Worm (Caenorhabditis elegans) whole organism, L4 larva: Measurements from ENCODE around the gene fbl-1.

Source experiments
- T20F7.1 ChIP-seq: fragments of 200-800 bp; sonication (Bioruptor generic); optimal IDR thresholded peaks from 2 replicates; lab custom pipeline; 2018; ENCODE audit warnings: mild to moderate bottlenecking, missing genetic modification characterization, missing compliant biosample characterization
- T26A8.4 ChIP-seq: fragments of 200-800 bp; sonication (Bioruptor generic); IDR thresholded peaks from 2 replicates; pipeline ENCODE4 v1.3.6; 2022; ENCODE audit warnings: missing genetic modification characterization, missing compliant biosample characterization
- Y105C5A.15 ChIP-seq: fragments of 200-800 bp; sonication (Bioruptor generic); IDR thresholded peaks from 2 replicates; pipeline ENCODE4 v1.3.6; 2022; ENCODE audit warnings: missing genetic modification characterization, missing compliant biosample characterization
- Y48G9A.11 ChIP-seq: fragments of 200-800 bp; sonication (Bioruptor generic); IDR thresholded peaks from 2 replicates; pipeline ENCODE4 v1.3.6; 2022; ENCODE audit warnings: missing genetic modification reagents, missing genetic modification characterization, missing compliant biosample characterization
- Y5F2A.4 ChIP-seq: fragments of 200-800 bp; sonication (Bioruptor generic); optimal IDR thresholded peaks from 2 replicates; lab custom pipeline; 2018; ENCODE audit warnings: mild to moderate bottlenecking, missing genetic modification characterization, missing compliant biosample characterization
- ZK337.2 ChIP-seq: fragments of 200-800 bp; sonication (Bioruptor generic); IDR thresholded peaks from 2 replicates; pipeline ENCODE4 v1.3.6; 2022; ENCODE audit warnings: missing genetic modification reagents, missing genetic modification characterization, missing compliant biosample characterization
- aha-1 ChIP-seq: fragments of 150-350 bp; peaks from one replicate; lab custom pipeline; 2014; ENCODE audit warnings: missing biosample characterization, missing genetic modification characterization
- ama-1 ChIP-seq: fragments of 150-350 bp; optimal IDR thresholded peaks from 2 replicates; lab custom pipeline; 2014; ENCODE audit warnings: inconsistent platforms, mixed read lengths
- ceh-20 ChIP-seq: fragments of 200-800 bp; sonication (Bioruptor generic); IDR thresholded peaks from 2 replicates; pipeline ENCODE4 v1.3.6; 2022; ENCODE audit warnings: missing genetic modification reagents, missing genetic modification characterization, missing compliant biosample characterization
- ceh-82 ChIP-seq: sonication (generic microtip); optimal IDR thresholded peaks from 2 replicates; lab custom pipeline; 2017; ENCODE audit warnings: missing biosample characterization, missing genetic modification characterization
- cey-2 ChIP-seq: sonication (generic microtip); optimal IDR thresholded peaks from 3 replicates; lab custom pipeline; 2017; ENCODE audit warnings: missing genetic modification characterization, mild to moderate bottlenecking, missing compliant biosample characterization, antibody characterized with exemption, borderline replicate concordance; ENCODE audit not compliant: insufficient read depth
- daf-19 ChIP-seq: fragments of 200-800 bp; sonication (Bioruptor generic); conservative IDR thresholded peaks from 2 replicates; pipeline ENCODE4 v1.3.6; 2022; ENCODE audit warnings: missing genetic modification characterization, missing compliant biosample characterization
- daf-8 ChIP-seq: fragments of 200-800 bp; sonication (Bioruptor generic); IDR thresholded peaks from 2 replicates; pipeline ENCODE4 v1.3.6; 2022; ENCODE audit warnings: missing genetic modification characterization, missing compliant biosample characterization
- dpl-1 ChIP-seq: fragments of 150-350 bp; optimal IDR thresholded peaks from 2 replicates; lab custom pipeline; 2014; ENCODE audit warnings: missing biosample characterization, missing genetic modification reagents, missing genetic modification characterization
- duxl-1 ChIP-seq: sonication (generic microtip); optimal IDR thresholded peaks from 2 replicates; lab custom pipeline; 2016; ENCODE audit warnings: mild to moderate bottlenecking, missing genetic modification characterization, moderate library complexity, missing compliant biosample characterization; ENCODE audit not compliant: poor library complexity
- hlh-11 ChIP-seq: fragments of 200-800 bp; sonication (Bioruptor generic); optimal IDR thresholded peaks from 2 replicates; lab custom pipeline; 2018; ENCODE audit warnings: mild to moderate bottlenecking, missing genetic modification characterization, missing compliant biosample characterization
- hlh-30 ChIP-seq: sonication (generic microtip); optimal IDR thresholded peaks from 2 replicates; lab custom pipeline; 2017; ENCODE audit warnings: antibody characterized with exemption, mild to moderate bottlenecking, missing genetic modification characterization, missing compliant biosample characterization; ENCODE audit not compliant: insufficient read depth
- hmg-1.1 ChIP-seq: fragments of 200-800 bp; sonication (Bioruptor generic); IDR thresholded peaks from 2 replicates; pipeline ENCODE4 v1.3.6; 2022; ENCODE audit warnings: missing genetic modification reagents, missing genetic modification characterization, missing compliant biosample characterization
- lim-7 ChIP-seq: fragments of 200-800 bp; sonication (Bioruptor generic); IDR thresholded peaks from 2 replicates; pipeline ENCODE4 v1.3.6; 2022; ENCODE audit warnings: missing genetic modification characterization, missing compliant biosample characterization
- lin-13 ChIP-seq: fragments of 150-350 bp; optimal IDR thresholded peaks from 2 replicates; lab custom pipeline; 2014; ENCODE audit warnings: missing biosample characterization, missing genetic modification reagents, missing genetic modification characterization
- lin-29 ChIP-seq: fragments of 200-800 bp; sonication (Bioruptor generic); IDR thresholded peaks from 2 replicates; pipeline ENCODE4 v1.3.6; 2022; ENCODE audit warnings: missing genetic modification reagents, missing genetic modification characterization, missing compliant biosample characterization
- lin-39 ChIP-seq: fragments of 150-350 bp; optimal IDR thresholded peaks from 2 replicates; lab custom pipeline; 2014; ENCODE audit warnings: missing biosample characterization, missing genetic modification reagents, missing genetic modification characterization
- lsy-2 ChIP-seq, 2 experiments: fragments of 150-350 bp in 1 of 2; sonication (generic microtip) in 1 of 2; optimal IDR thresholded peaks; 2 replicates each; lab custom pipeline; 2014 to 2017; ENCODE audit warnings: missing biosample characterization in 2 of 2, missing genetic modification characterization in 2 of 2
- madf-5 ChIP-seq, 2 experiments: fragments of 200-800 bp; sonication (Bioruptor generic); IDR thresholded peaks; 2 replicates each; pipeline ENCODE4 v1.3.6; 2022; ENCODE audit warnings: missing compliant biosample characterization in 2 of 2, missing genetic modification characterization in 2 of 2
- madf-9 ChIP-seq: fragments of 200-800 bp; sonication (Bioruptor generic); conservative IDR thresholded peaks from 2 replicates; pipeline ENCODE4 v1.3.6; 2022; ENCODE audit warnings: missing genetic modification reagents, missing genetic modification characterization, missing compliant biosample characterization
- mdt-29 ChIP-seq: fragments of 200-800 bp; sonication (Bioruptor generic); IDR thresholded peaks from 2 replicates; pipeline ENCODE4 v1.3.6; 2022; ENCODE audit warnings: missing genetic modification reagents, missing genetic modification characterization, missing compliant biosample characterization
- mep-1 ChIP-seq: fragments of 150-350 bp; sonication (generic microtip); optimal IDR thresholded peaks from 3 replicates; lab custom pipeline; 2014; ENCODE audit warnings: missing biosample characterization, missing genetic modification characterization
- mes-2 ChIP-seq: sonication (generic microtip); optimal IDR thresholded peaks from 2 replicates; lab custom pipeline; 2016; ENCODE audit warnings: missing genotype, mild to moderate bottlenecking, missing genetic modification characterization, missing compliant biosample characterization; ENCODE audit not compliant: poor library complexity, severe bottlenecking
- nhr-111 ChIP-seq: fragments of 200-800 bp; sonication (Bioruptor generic); optimal IDR thresholded peaks from 2 replicates; lab custom pipeline; 2018; ENCODE audit warnings: mild to moderate bottlenecking, missing genetic modification characterization, missing compliant biosample characterization
- nhr-25 ChIP-seq: sonication (generic microtip); optimal IDR thresholded peaks from 2 replicates; lab custom pipeline; 2017; ENCODE audit warnings: missing genetic modification characterization, mild to moderate bottlenecking, missing compliant biosample characterization, antibody characterized with exemption, moderate library complexity, borderline replicate concordance; ENCODE audit not compliant: insufficient read depth
- nhr-28 ChIP-seq: fragments of 150-350 bp; optimal IDR thresholded peaks from 2 replicates; lab custom pipeline; 2014; ENCODE audit warnings: missing biosample characterization, missing genetic modification characterization
- nhr-6 ChIP-seq: fragments of 150-350 bp; optimal IDR thresholded peaks from 2 replicates; lab custom pipeline; 2014; ENCODE audit warnings: missing biosample characterization, missing genetic modification characterization
- nhr-76 ChIP-seq: fragments of 150-350 bp; optimal IDR thresholded peaks from 2 replicates; lab custom pipeline; 2014; ENCODE audit warnings: missing biosample characterization, missing genetic modification characterization
- nhr-77 ChIP-seq: fragments of 150-350 bp; optimal IDR thresholded peaks from 2 replicates; lab custom pipeline; 2014; ENCODE audit warnings: missing biosample characterization, missing genetic modification characterization
- php-3 ChIP-seq: fragments of 200-800 bp; sonication (Bioruptor generic); IDR thresholded peaks from 2 replicates; pipeline ENCODE4 v1.3.6; 2022; ENCODE audit warnings: missing genetic modification reagents, missing genetic modification characterization, missing compliant biosample characterization
- pqm-1 ChIP-seq: sonication (generic microtip); optimal IDR thresholded peaks from 2 replicates; lab custom pipeline; 2017; ENCODE audit warnings: missing biosample characterization, missing genetic modification characterization
- sdz-12 ChIP-seq: fragments of 200-800 bp; sonication (Bioruptor generic); optimal IDR thresholded peaks from 2 replicates; lab custom pipeline; 2018; ENCODE audit warnings: mild to moderate bottlenecking, missing genetic modification characterization, missing compliant biosample characterization
- set-16 ChIP-seq: fragments of 200-800 bp; sonication (Bioruptor generic); IDR thresholded peaks from 2 replicates; pipeline ENCODE4 v1.3.6; 2022; ENCODE audit warnings: missing genetic modification reagents, missing genetic modification characterization, missing compliant biosample characterization
- skn-1 ChIP-seq: fragments of 150-350 bp; optimal IDR thresholded peaks from 2 replicates; lab custom pipeline; 2014; ENCODE audit warnings: missing biosample characterization, missing genetic modification characterization
- snpc-1.2 ChIP-seq: fragments of 200-800 bp; sonication (Bioruptor generic); IDR thresholded peaks from 2 replicates; pipeline ENCODE4 v1.3.6; 2022; ENCODE audit warnings: missing genetic modification reagents, missing genetic modification characterization, missing compliant biosample characterization
- spr-1 ChIP-seq: sonication (generic microtip); optimal IDR thresholded peaks from 2 replicates; lab custom pipeline; 2016; ENCODE audit warnings: mild to moderate bottlenecking, missing genetic modification characterization, missing compliant biosample characterization
- tra-1 ChIP-seq: fragments of 200-800 bp; sonication (Bioruptor generic); IDR thresholded peaks from 2 replicates; pipeline ENCODE4 v1.3.6; 2022; ENCODE audit warnings: missing genetic modification reagents, missing genetic modification characterization, missing compliant biosample characterization
- vab-7 ChIP-seq: fragments of 200-800 bp; sonication (Bioruptor generic); IDR thresholded peaks from 2 replicates; pipeline ENCODE4 v1.3.6; 2022; ENCODE audit warnings: missing genetic modification reagents, missing genetic modification characterization, missing compliant biosample characterization
- zfp-3 ChIP-seq: fragments of 200-800 bp; sonication (Bioruptor generic); conservative IDR thresholded peaks from 2 replicates; pipeline ENCODE4 v1.3.6; 2022; ENCODE audit warnings: missing genetic modification reagents, missing genetic modification characterization, missing compliant biosample characterization
- zip-11 ChIP-seq: fragments of 200-800 bp; sonication (Bioruptor generic); IDR thresholded peaks from 2 replicates; pipeline ENCODE4 v1.3.6; 2022; ENCODE audit warnings: missing genetic modification characterization, missing compliant biosample characterization

Gene fbl-1

ce11 chrIV:9518608-9519007 is 22.0 kb upstream of the fbl-1 start, which contains the start of gene nlp-35:
nlp-35 (minus strand) TSS chrIV:9518926.
- TF ChIP-seq zfp-3 (GFP tag; lab: Robert Waterston, UW) (0 out of 2 replicates have a peak, but pooled peaks have one; percentile 63), mdt-29 (0 out of 2 replicates have a peak, but pooled peaks have one; percentile 52), lin-13 (GFP tag; lab: Kevin White, UChicago) (no peak), set-16 (GFP tag; lab: Robert Waterston, UW) (no peak)

- TF ChIP-seq nhr-25 (tag; lab: Kevin White, UChicago) (no peak), duxl-1 (no peak), Y48G9A.11 (GFP tag; lab: Robert Waterston, UW) (no peak), mep-1 (no peak), sdz-12 (GFP tag; lab: Kevin White, UChicago) (no peak), ceh-82 (tag; lab: Kevin White, UChicago) (no peak), ceh-20 (GFP tag; lab: Robert Waterston, UW) (no peak), nhr-28 (no peak), dpl-1 (GFP tag; lab: Kevin White, UChicago) (no peak), hlh-11 (no peak), cey-2 (tag; lab: Kevin White, UChicago) (no peak), spr-1 (tag; lab: Kevin White, UChicago) (no peak), php-3 (GFP tag; lab: Robert Waterston, UW) (no peak), madf-5 (GFP tag; IDR thresholded peaks at IDR 0.05; lab: Robert Waterston, UW) (no peak), lsy-2 (tag; optimal IDR thresholded peaks at IDR 0.05; lab: Kevin White, UChicago) (no peak), nhr-77 (tag; lab: Kevin White, UChicago) (no peak), daf-8 (no peak)
Observed at ce11 chrIV:9520629-9521028, 20.0 kb upstream of the fbl-1 start.

DNA sequence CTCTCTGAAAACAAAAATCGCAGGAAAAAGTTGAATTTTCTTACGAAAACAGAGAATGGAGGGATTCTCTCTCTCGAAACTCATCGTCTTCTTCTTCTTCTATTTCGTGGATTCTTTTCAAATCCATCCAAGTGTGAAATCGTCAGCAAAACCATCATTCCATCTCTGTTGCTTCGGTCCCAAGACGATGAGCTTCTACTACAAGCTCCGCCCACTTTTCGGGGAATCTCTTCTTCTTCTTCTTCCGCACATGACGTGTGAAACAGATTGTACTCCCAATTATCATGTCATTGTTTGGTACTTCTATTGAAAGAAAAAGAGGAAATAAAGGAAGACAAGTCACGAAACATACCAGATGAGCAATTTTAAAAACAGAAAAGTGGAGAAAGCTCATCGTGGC is 17.5 kb upstream of the fbl-1 start:
- TF ChIP-seq zfp-3 (GFP tag; lab: Robert Waterston, UW) (no peak), vab-7 (GFP tag; lab: Robert Waterston, UW) (no peak), tra-1 (GFP tag; lab: Robert Waterston, UW) (no peak), snpc-1.2 (GFP tag; lab: Robert Waterston, UW) (no peak), daf-19 (GFP tag; lab: Robert Waterston, UW) (no peak), ZK337.2 (GFP tag; lab: Robert Waterston, UW) (no peak), pqm-1 (tag; lab: Kevin White, UChicago) (no peak), nhr-76 (tag; lab: Kevin White, UChicago) (no peak), lin-29 (no peak), lim-7 (GFP tag; lab: Robert Waterston, UW) (no peak)

ce11 chrIV:9524849-9525460 is 15.7 kb upstream of the fbl-1 start, which contains the start of gene ndua-5:
ndua-5 (minus strand) TSS chrIV:9524899.
- peak; percentile 95 for TF ChIP-seq Y48G9A.11 (GFP tag; lab: Robert Waterston, UW)
- TF ChIP-seq nhr-28, result no peak
- TF ChIP-seq madf-9, result no peak
- TF ChIP-seq hlh-30, result peak; percentile 12
- no peak for TF ChIP-seq Y5F2A.4 (GFP tag; lab: Kevin White, UChicago)
- TF ChIP-seq ama-1 (lab: Kevin White, UChicago), result no peak
- TF ChIP-seq nhr-111 (GFP tag; lab: Kevin White, UChicago), result no peak
- no peak for TF ChIP-seq zip-11 (GFP tag; lab: Robert Waterston, UW)
- no peak for TF ChIP-seq nhr-77 (tag; lab: Kevin White, UChicago)
- TF ChIP-seq T20F7.1 (GFP tag; lab: Kevin White, UChicago), result peak; percentile 96
- peak; percentile 88 for TF ChIP-seq dpl-1 (GFP tag; lab: Kevin White, UChicago)
- no peak for TF ChIP-seq Y105C5A.15 (GFP tag; lab: Robert Waterston, UW)
- TF ChIP-seq hmg-1.1, result peak; percentile 38; the same call in 1 of the 2 replicates
- TF ChIP-seq lin-39 (tag; lab: Kevin White, UChicago), result no peak
- TF ChIP-seq nhr-6 (tag; lab: Kevin White, UChicago), result peak; percentile 56
- TF ChIP-seq lsy-2 (tag; optimal IDR thresholded peaks at IDR 0.05; lab: Kevin White, UChicago), result peak in 1 of 2 experiments; percentile 62
- TF ChIP-seq daf-8, result no peak
- peak; percentile 9 for TF ChIP-seq aha-1 (tag; lab: Kevin White, UChicago)
- peak; percentile 36 for TF ChIP-seq mes-2 (tag; lab: Kevin White, UChicago)
- no peak for TF ChIP-seq ceh-20 (GFP tag; lab: Robert Waterston, UW)
- no peak for TF ChIP-seq T26A8.4 (GFP tag; lab: Robert Waterston, UW)
- no peak for TF ChIP-seq skn-1 (tag; lab: Kevin White, UChicago)
